Fruit fly (Drosophila melanogaster): ENCODE data around the gene GC1.
"Not testable (repeated sequence)": the region's sequence is repeated elsewhere in the genome, so short reads cannot be mapped to it uniquely, and the experiment has no call there.

GC1 gene

dm6 chr3R:11949387-11950029, 18.0 kb upstream of the GC1 start, which contains the start of gene CG31211 (continued):
- TF ChIP-seq CG4707 (GFP tag; optimal IDR thresholded peaks at IDR 0.05) (no peak), CG7987 (GFP tag; optimal IDR thresholded peaks at IDR 0.05) (no peak), CG8359 (GFP tag; optimal IDR thresholded peaks at IDR 0.05; ENCODE audit: borderline replicate concordance) (no peak), sc (optimal IDR thresholded peaks at IDR 0.05) (no peak), sc (GFP tag; optimal IDR thresholded peaks at IDR 0.05) (no peak), HLH4C (GFP tag; IDR thresholded peaks at IDR 0.05; ENCODE audit: partially characterized antibody) (no peak), CG11398 (GFP tag; optimal IDR thresholded peaks at IDR 0.05) (no peak), al (GFP tag; IDR thresholded peaks at IDR 0.05) (no peak), otp (GFP tag; IDR thresholded peaks at IDR 0.05) (no peak), CG30403 (GFP tag; optimal IDR thresholded peaks at IDR 0.05) (peak; percentile 10), CG6654 (GFP tag; optimal IDR thresholded peaks at IDR 0.05) (no peak), Spps (tag; optimal IDR thresholded peaks at IDR 0.05) (no peak), CG4404 (GFP tag; IDR thresholded peaks at IDR 0.05) (no peak), danr (GFP tag; IDR thresholded peaks at IDR 0.05) (no peak), sna (GFP tag; IDR thresholded peaks at IDR 0.05; ENCODE audit: partially characterized antibody) (no peak), D19B (GFP tag; optimal IDR thresholded peaks at IDR 0.05) (no peak), NK7.1 (GFP tag; optimal IDR thresholded peaks at IDR 0.05) (no peak), CG10267 (tag; optimal IDR thresholded peaks at IDR 0.05) (peak; percentile 44), CG1529 (GFP tag; optimal IDR thresholded peaks at IDR 0.05) (no peak), Ets97D (GFP tag; optimal IDR thresholded peaks at IDR 0.05) (peak; percentile 41), Antp (GFP tag; optimal IDR thresholded peaks at IDR 0.05) (no peak), CG9817 (tag; optimal IDR thresholded peaks at IDR 0.05) (no peak), CG6689 (GFP tag; IDR thresholded peaks at IDR 0.05) (no peak), Doc2 (GFP tag; IDR thresholded peaks at IDR 0.05) (no peak), Doc3 (GFP tag; IDR thresholded peaks at IDR 0.05; ENCODE audit: partially characterized antibody) (no peak)

DNA sequence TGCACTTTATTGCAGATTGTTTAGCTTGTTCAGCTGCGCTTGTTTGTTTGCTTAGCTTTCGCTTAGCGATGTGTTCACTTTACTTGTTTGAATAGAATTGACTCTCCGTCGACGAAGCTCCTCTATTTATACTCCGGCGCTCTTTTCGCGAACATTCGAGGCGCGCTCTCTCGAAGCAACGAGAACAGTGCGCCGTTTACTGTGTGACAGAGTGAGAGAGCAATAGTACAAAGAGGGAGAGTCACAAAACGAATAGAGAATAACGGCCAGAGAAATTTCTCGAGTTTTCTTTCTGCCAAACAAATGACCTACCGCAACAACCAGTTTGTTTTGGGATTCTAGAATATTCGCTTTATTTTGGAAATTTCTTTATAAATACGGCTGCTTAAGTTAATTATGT, 11.1 kb upstream of the GC1 start, which contains the start of gene Hsp70Aa:
TSS of gene Hsp70Aa (minus strand) at position 101 of the 400 bp plus-strand sequence.
- not testable (repeated sequence) for TF ChIP-seq C15 (GFP tag; IDR thresholded peaks at IDR 0.05); B-H2 (GFP tag; optimal IDR thresholded peaks at IDR 0.05); Dek (tag; optimal IDR thresholded peaks at IDR 0.05)

dm6 chr3R:11957388-11957787, 10.1 kb upstream of the GC1 start:
- TF ChIP-seq trem (tag; optimal IDR thresholded peaks at IDR 0.05) = peak; percentile 95
- no peak for TF ChIP-seq org-1 (GFP tag; optimal IDR thresholded peaks at IDR 0.05)
- TF ChIP-seq stwl (tag; optimal IDR thresholded peaks at IDR 0.05) = peak; percentile 64

DNA sequence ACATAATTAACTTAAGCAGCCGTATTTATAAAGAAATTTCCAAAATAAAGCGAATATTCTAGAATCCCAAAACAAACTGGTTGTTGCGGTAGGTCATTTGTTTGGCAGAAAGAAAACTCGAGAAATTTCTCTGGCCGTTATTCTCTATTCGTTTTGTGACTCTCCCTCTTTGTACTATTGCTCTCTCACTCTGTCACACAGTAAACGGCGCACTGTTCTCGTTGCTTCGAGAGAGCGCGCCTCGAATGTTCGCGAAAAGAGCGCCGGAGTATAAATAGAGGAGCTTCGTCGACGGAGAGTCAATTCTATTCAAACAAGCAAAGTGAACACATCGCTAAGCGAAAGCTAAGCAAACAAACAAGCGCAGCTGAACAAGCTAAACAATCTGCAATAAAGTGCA, 9.3 kb upstream of the GC1 start, which contains the start of gene Hsp70Ab:
TSS of gene Hsp70Ab (plus strand) at position 301 of the 400 bp plus-strand sequence.
- TF ChIP-seq onecut (GFP tag; IDR thresholded peaks at IDR 0.05) = 0 out of 2 replicates have a peak, but pooled peaks have one; percentile 14

DNA sequence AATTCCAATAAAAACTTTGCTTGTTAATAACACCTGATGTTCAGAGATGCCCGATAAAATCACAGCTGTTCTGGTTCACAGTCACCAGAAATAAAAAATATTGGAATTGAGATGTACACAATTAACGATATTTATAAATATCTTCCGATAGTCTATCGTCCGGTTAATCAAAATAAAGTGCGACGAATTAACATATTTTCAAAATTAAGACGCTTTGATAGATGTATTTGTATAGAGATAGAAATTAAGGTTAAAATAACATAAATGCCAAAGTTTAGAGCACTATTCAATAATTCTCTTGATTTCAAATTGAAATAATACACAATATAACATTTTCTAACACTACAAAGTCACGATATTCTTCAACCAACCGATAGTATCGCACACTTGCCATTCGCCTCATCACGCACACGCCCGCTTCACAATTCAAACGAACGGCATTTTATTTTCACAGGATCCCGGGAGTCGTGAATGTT, 4.7 kb upstream of the GC1 start, which contains the start of the genes CG3281 and aurA:
TSS of gene CG3281 (minus strand) at position 67 of the 476 bp plus-strand sequence.
TSS of gene aurA (plus strand) at position 386 of the 476 bp plus-strand sequence.
- TF ChIP-seq croc (GFP tag; conservative IDR thresholded peaks at IDR 0.05) = peak; percentile 35
- TF ChIP-seq CG2875 (GFP tag; optimal IDR thresholded peaks at IDR 0.05) = no peak
- peak; percentile 91; the same call in 1 of the 2 replicates for TF ChIP-seq nerfin-2 (GFP tag; IDR thresholded peaks at IDR 0.05; ENCODE audit: partially characterized antibody)
- TF ChIP-seq scrt (GFP tag; optimal IDR thresholded peaks at IDR 0.05) = no peak
- TF ChIP-seq mirr (GFP tag; optimal IDR thresholded peaks at IDR 0.05) = no peak
- peak; percentile 66 for TF ChIP-seq slp2 (GFP tag; optimal IDR thresholded peaks at IDR 0.05)
- peak; percentile 77 for TF ChIP-seq Lhr (GFP tag; optimal IDR thresholded peaks at IDR 0.05)
- TF ChIP-seq CG7963 (GFP tag; IDR thresholded peaks at IDR 0.05; ENCODE audit: partially characterized antibody) = peak; percentile 88
- TF ChIP-seq her (GFP tag; optimal IDR thresholded peaks at IDR 0.05) = peak; percentile 50
- TF ChIP-seq CG1647 (GFP tag; optimal IDR thresholded peaks at IDR 0.05) = peak; percentile 68
- TF ChIP-seq CG13624 (GFP tag; optimal IDR thresholded peaks at IDR 0.05) = peak; percentile 82
- TF ChIP-seq CG17359 (tag; optimal IDR thresholded peaks at IDR 0.05) = peak; percentile 60
- TF ChIP-seq salm (tag; optimal IDR thresholded peaks at IDR 0.05) = peak; percentile 15
